Fruit fly (Drosophila melanogaster) whole organism, embryonic: ENCODE measurements around the gene Dad1.

Experiments used
- B-H2 ChIP-seq: fragments of 200-800 bp; sonication (Bioruptor generic); optimal IDR thresholded peaks from 2 replicates; lab custom pipeline; 2018; ENCODE audit warnings: missing biosample characterization, mild to moderate bottlenecking, missing genetic modification characterization
- Bdp1 ChIP-seq: fragments of 200-800 bp; sonication (Bioruptor generic); optimal IDR thresholded peaks from 3 replicates; lab custom pipeline; 2016; ENCODE audit warnings: missing biosample characterization, missing genetic modification characterization
- Bgb ChIP-seq: fragments of 200-800 bp; sonication (Bioruptor generic); IDR thresholded peaks from 2 replicates; pipeline ENCODE4 v1.3.6; 2022; ENCODE audit warnings: missing biosample characterization, missing genetic modification characterization; ENCODE audit not compliant: partially characterized antibody
- C15 ChIP-seq: fragments of 200-800 bp; sonication (Bioruptor generic); IDR thresholded peaks from 3 replicates; pipeline ENCODE4 v1.3.6; 2022; ENCODE audit warnings: missing biosample characterization, missing genetic modification characterization
- CG10565 ChIP-seq: fragments of 200-800 bp; sonication (Bioruptor generic); optimal IDR thresholded peaks from 3 replicates; lab custom pipeline; 2016; ENCODE audit warnings: missing biosample characterization, mild to moderate bottlenecking, missing genetic modification characterization
- CG12659 ChIP-seq: fragments of 200-800 bp; sonication (Bioruptor generic); optimal IDR thresholded peaks from 3 replicates; lab custom pipeline; 2017; ENCODE audit warnings: mild to moderate bottlenecking, missing biosample characterization, missing genetic modification reagents, missing genetic modification characterization
- CG12744 ChIP-seq: fragments of 200-800 bp; sonication (Bioruptor generic); optimal IDR thresholded peaks from 2 replicates; lab custom pipeline; 2016; ENCODE audit warnings: missing biosample characterization, missing genetic modification characterization
- CG15269 ChIP-seq: fragments of 200-800 bp; sonication (Bioruptor generic); optimal IDR thresholded peaks from 2 replicates; lab custom pipeline; 2018; ENCODE audit warnings: missing biosample characterization, mild to moderate bottlenecking, missing genetic modification characterization, moderate library complexity
- CG15479 ChIP-seq: fragments of 200-800 bp; sonication (Bioruptor generic); optimal IDR thresholded peaks from 3 replicates; lab custom pipeline; 2019; ENCODE audit warnings: missing biosample characterization, mild to moderate bottlenecking, missing genetic modification characterization, moderate library complexity
- CG1647 ChIP-seq: fragments of 200-800 bp; sonication (Bioruptor generic); optimal IDR thresholded peaks from 3 replicates; lab custom pipeline; 2016; ENCODE audit warnings: missing biosample characterization, missing genetic modification characterization
- CG18764 ChIP-seq: fragments of 200-800 bp; sonication (Bioruptor generic); optimal IDR thresholded peaks from 3 replicates; lab custom pipeline; 2016; ENCODE audit warnings: missing biosample characterization, missing genetic modification characterization
- CG2678 ChIP-seq: fragments of 200-800 bp; sonication (Bioruptor generic); optimal IDR thresholded peaks from 3 replicates; lab custom pipeline; 2019; ENCODE audit warnings: missing biosample characterization, mild to moderate bottlenecking, missing genetic modification characterization, moderate library complexity
- CG2875 ChIP-seq: fragments of 200-800 bp; sonication (Bioruptor generic); optimal IDR thresholded peaks from 2 replicates; lab custom pipeline; 2017; ENCODE audit warnings: missing biosample characterization, mild to moderate bottlenecking, missing genetic modification characterization, missing genetic modification reagents
- CG31365 ChIP-seq: fragments of 200-800 bp; sonication (Bioruptor generic); optimal IDR thresholded peaks from 2 replicates; lab custom pipeline; 2018; ENCODE audit warnings: missing biosample characterization, mild to moderate bottlenecking, missing genetic modification characterization
- CG4707 ChIP-seq: fragments of 200-800 bp; sonication (Bioruptor generic); optimal IDR thresholded peaks from 2 replicates; lab custom pipeline; 2018; ENCODE audit warnings: missing biosample characterization, mild to moderate bottlenecking, missing genetic modification characterization, moderate library complexity
- CG5953 ChIP-seq: fragments of 200-800 bp; sonication (Bioruptor generic); IDR thresholded peaks from 2 replicates; pipeline ENCODE4 v1.3.6; 2022; ENCODE audit warnings: missing biosample characterization, missing genetic modification characterization
- CG6175 ChIP-seq: fragments of 200-800 bp; sonication (Bioruptor generic); IDR thresholded peaks from 3 replicates; pipeline ENCODE4 v1.3.6; 2022; ENCODE audit warnings: missing biosample characterization, missing genetic modification characterization
- CG6689 ChIP-seq: fragments of 200-800 bp; sonication (Bioruptor generic); IDR thresholded peaks from 2 replicates; pipeline ENCODE4 v1.3.6; 2022; ENCODE audit warnings: missing biosample characterization, missing genetic modification characterization
- CG6765 ChIP-seq: fragments of 200-800 bp; sonication (Bioruptor generic); optimal IDR thresholded peaks from 3 replicates; lab custom pipeline; 2017; ENCODE audit warnings: missing biosample characterization, mild to moderate bottlenecking, missing genetic modification characterization
- CG6813 ChIP-seq: fragments of 200-800 bp; sonication (Bioruptor generic); optimal IDR thresholded peaks from 2 replicates; lab custom pipeline; 2017; ENCODE audit warnings: missing biosample characterization, missing genetic modification characterization, mild to moderate bottlenecking, moderate library complexity, missing genetic modification reagents
- CG7271 ChIP-seq: fragments of 200-800 bp; sonication (Bioruptor generic); optimal IDR thresholded peaks from 2 replicates; lab custom pipeline; 2018; ENCODE audit warnings: missing biosample characterization, mild to moderate bottlenecking, missing genetic modification characterization, moderate library complexity
- CG7839 ChIP-seq: fragments of 200-800 bp; sonication (Bioruptor generic); optimal IDR thresholded peaks from 3 replicates; lab custom pipeline; 2018; ENCODE audit warnings: missing biosample characterization, mild to moderate bottlenecking, missing genetic modification characterization, moderate library complexity
- CG8359 ChIP-seq: fragments of 200-800 bp; sonication (Bioruptor generic); optimal IDR thresholded peaks from 2 replicates; lab custom pipeline; 2017; ENCODE audit warnings: missing biosample characterization, mild to moderate bottlenecking, missing genetic modification characterization, borderline replicate concordance
- CG9727 ChIP-seq: fragments of 200-800 bp; sonication (Bioruptor generic); optimal IDR thresholded peaks from 3 replicates; lab custom pipeline; 2017; ENCODE audit warnings: missing biosample characterization, mild to moderate bottlenecking, missing genetic modification characterization
- D19A ChIP-seq: fragments of 200-800 bp; optimal IDR thresholded peaks from 3 replicates; lab custom pipeline; 2019; ENCODE audit warnings: missing biosample characterization, mild to moderate bottlenecking, missing genetic modification characterization, moderate library complexity
- Ets97D ChIP-seq: fragments of 200-800 bp; sonication (Bioruptor generic); optimal IDR thresholded peaks from 3 replicates; lab custom pipeline; 2016; ENCODE audit warnings: missing biosample characterization, missing genetic modification characterization
- HLH54F ChIP-seq: fragments of 200-800 bp; sonication (Bioruptor generic); optimal IDR thresholded peaks from 3 replicates; lab custom pipeline; 2016; ENCODE audit warnings: missing biosample characterization, missing genetic modification characterization
- Rx ChIP-seq: fragments of 200-800 bp; sonication (Bioruptor generic); IDR thresholded peaks from 2 replicates; pipeline ENCODE4 v1.3.6; 2022; ENCODE audit warnings: missing biosample characterization, missing genetic modification characterization
- Sry-β ChIP-seq: fragments of 200-800 bp; sonication (Bioruptor generic); optimal IDR thresholded peaks from 2 replicates; lab custom pipeline; 2018; ENCODE audit warnings: missing biosample characterization, mild to moderate bottlenecking, missing genetic modification characterization, moderate library complexity
- ase ChIP-seq: fragments of 200-800 bp; sonication (Bioruptor generic); IDR thresholded peaks from 3 replicates; pipeline ENCODE4 v1.3.6; 2022; ENCODE audit warnings: missing biosample characterization, missing genetic modification characterization
- exex ChIP-seq: fragments of 200-800 bp; sonication (Bioruptor generic); optimal IDR thresholded peaks from 4 replicates; lab custom pipeline; 2018; ENCODE audit warnings: missing biosample characterization, mild to moderate bottlenecking, missing genetic modification characterization, moderate library complexity
- fu2 ChIP-seq: fragments of 200-800 bp; sonication (Bioruptor generic); optimal IDR thresholded peaks from 2 replicates; lab custom pipeline; 2016; ENCODE audit warnings: missing biosample characterization, missing genetic modification characterization
- h ChIP-seq: fragments of >200 bp; optimal IDR thresholded peaks from 2 replicates; lab custom pipeline; 2017
- kah ChIP-seq: fragments of 200-800 bp; sonication (Bioruptor generic); optimal IDR thresholded peaks from 2 replicates; lab custom pipeline; 2018; ENCODE audit warnings: missing biosample characterization, mild to moderate bottlenecking, missing genetic modification characterization
- kni ChIP-seq: fragments of 200-800 bp; sonication (Bioruptor generic); optimal IDR thresholded peaks from 3 replicates; lab custom pipeline; 2017; ENCODE audit warnings: mild to moderate bottlenecking, missing biosample characterization, missing genetic modification reagents, missing genetic modification characterization
- lbe ChIP-seq: fragments of 200-800 bp; sonication (Bioruptor generic); optimal IDR thresholded peaks from 2 replicates; lab custom pipeline; 2016; ENCODE audit warnings: missing biosample characterization, mild to moderate bottlenecking, missing genetic modification characterization
- lov ChIP-seq, 2 experiments: fragments of 200-800 bp in 1 of 2; fragments of >200 bp in 1 of 2; sonication (Bioruptor generic) in 1 of 2; IDR thresholded peaks in 1 of 2; optimal IDR thresholded peaks in 1 of 2; 2 replicates in 1 of 2; 3 replicates in 1 of 2; pipeline versions ENCODE4 v1.3.6 to Lab custom; 2017 to 2022; ENCODE audit warnings: missing biosample characterization in 1 of 2, missing genetic modification characterization in 1 of 2
- mirr ChIP-seq: fragments of 200-800 bp; sonication (Bioruptor generic); optimal IDR thresholded peaks from 3 replicates; lab custom pipeline; 2018; ENCODE audit warnings: missing biosample characterization, mild to moderate bottlenecking, missing genetic modification characterization
- oc ChIP-seq: fragments of 200-800 bp; sonication (Bioruptor generic); optimal IDR thresholded peaks from 2 replicates; lab custom pipeline; 2018; ENCODE audit warnings: missing biosample characterization, mild to moderate bottlenecking, missing genetic modification characterization, moderate library complexity
- org-1 ChIP-seq: fragments of 200-800 bp; sonication (Bioruptor generic); optimal IDR thresholded peaks from 2 replicates; lab custom pipeline; 2017; ENCODE audit warnings: missing biosample characterization, missing genetic modification characterization
- otp ChIP-seq: fragments of 200-800 bp; sonication (Bioruptor generic); IDR thresholded peaks from 3 replicates; pipeline ENCODE4, ENCODE4 v1.3.6; 2022; ENCODE audit warnings: missing biosample characterization, missing genetic modification characterization
- p53 ChIP-seq: fragments of 200-800 bp; sonication (Bioruptor generic); optimal IDR thresholded peaks from 2 replicates; lab custom pipeline; 2016; ENCODE audit warnings: missing biosample characterization, missing genetic modification characterization
- row ChIP-seq: fragments of 200-800 bp; sonication (Bioruptor generic); IDR thresholded peaks from 3 replicates; pipeline ENCODE4 v1.3.6; 2022; ENCODE audit warnings: missing biosample characterization, missing genetic modification characterization
- salm ChIP-seq: fragments of 200-800 bp; sonication (Bioruptor generic); optimal IDR thresholded peaks from 2 replicates; lab custom pipeline; 2018; ENCODE audit warnings: missing biosample characterization, mild to moderate bottlenecking, missing genetic modification characterization
- sens ChIP-seq: fragments of 200-800 bp; sonication (Bioruptor generic); peaks from one replicate; lab custom pipeline; 2016; ENCODE audit warnings: missing biosample characterization, missing genetic modification characterization
- sqz ChIP-seq: fragments of 200-800 bp; sonication (Bioruptor generic); optimal IDR thresholded peaks from 3 replicates; lab custom pipeline; 2018; ENCODE audit warnings: missing biosample characterization, mild to moderate bottlenecking, missing genetic modification characterization
- yki ChIP-seq: fragments of >200 bp; optimal IDR thresholded peaks from 3 replicates; lab custom pipeline; 2018
- zen2 ChIP-seq: fragments of 200-800 bp; sonication (Bioruptor generic); IDR thresholded peaks from 3 replicates; pipeline ENCODE4 v1.3.6; 2022; ENCODE audit warnings: missing biosample characterization, missing genetic modification characterization; ENCODE audit not compliant: partially characterized antibody

Gene Dad1

DNA sequence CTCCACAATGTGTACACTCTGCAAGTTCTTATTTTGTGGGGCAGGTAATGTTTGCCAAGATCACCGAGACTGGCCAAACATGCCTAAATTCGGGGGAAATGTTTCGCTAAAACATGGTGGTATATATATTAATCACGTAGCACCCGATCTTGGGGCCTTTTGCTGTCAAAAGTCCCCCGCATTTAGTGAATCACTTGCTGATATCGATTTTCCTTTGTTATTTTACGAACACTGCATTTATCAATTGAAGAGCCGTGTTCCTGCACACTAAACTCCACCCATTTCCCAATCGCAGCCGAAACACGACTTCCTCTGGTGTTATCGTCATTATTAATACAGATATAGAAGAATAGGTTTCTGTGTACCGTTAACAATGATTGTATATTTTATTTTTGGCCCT, 37.8 kb upstream of the Dad1 start:
- TF ChIP-seq kni (GFP tag; lab: Kevin White, UChicago) = peak; percentile 58
- no peak for TF ChIP-seq CG12659 (GFP tag; lab: Kevin White, UChicago)
- TF ChIP-seq sens (GFP tag; lab: Kevin White, UChicago) = peak; percentile 44

DNA sequence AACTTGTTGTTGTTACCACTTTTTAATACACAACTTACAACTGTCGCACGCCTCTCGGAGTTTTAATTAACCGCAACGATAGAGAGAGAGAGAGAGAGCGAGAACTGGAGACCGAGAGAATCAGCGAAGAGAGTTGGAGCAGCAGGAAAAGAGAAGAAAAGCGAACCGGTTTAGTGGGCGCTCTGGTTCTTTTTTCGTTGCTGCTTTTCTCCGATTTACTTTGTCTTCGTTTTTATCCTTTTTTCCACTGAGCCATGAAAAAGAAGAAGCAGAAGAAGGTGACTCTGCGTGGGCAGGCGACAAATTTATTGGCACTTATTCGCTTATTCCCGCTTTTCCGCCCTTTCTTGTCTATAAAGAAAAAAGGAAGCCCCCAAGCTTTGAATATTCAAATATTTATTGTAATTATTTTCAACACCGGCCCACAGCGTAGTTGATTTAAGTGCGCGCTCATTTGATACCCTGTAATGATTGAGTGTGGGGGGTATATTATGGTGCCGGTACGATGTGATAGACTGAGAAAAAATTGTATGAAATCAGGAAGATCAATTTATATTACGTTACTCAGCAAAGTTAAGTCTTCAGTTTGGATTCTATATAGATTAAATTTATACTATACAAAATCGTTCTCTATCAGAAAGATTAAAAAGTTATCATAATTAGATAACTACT, 36.5 kb upstream of the Dad1 start:
- no peak for TF ChIP-seq mirr
- TF ChIP-seq lbe (GFP tag; lab: Kevin White, UChicago) = no peak
- TF ChIP-seq p53 = no peak
- TF ChIP-seq CG4707 (GFP tag; lab: Kevin White, UChicago) = no peak
- no peak for TF ChIP-seq exex (tag; lab: Kevin White, UChicago)
- no peak for TF ChIP-seq h (lab: Kevin White, UChicago)
- TF ChIP-seq CG12744 = no peak
- no peak for TF ChIP-seq CG10565 (GFP tag; lab: Kevin White, UChicago)
- no peak for TF ChIP-seq zen2
- TF ChIP-seq CG15269 (tag; lab: Kevin White, UChicago) = peak; percentile 8
- TF ChIP-seq CG1647 (GFP tag; lab: Kevin White, UChicago) = no peak
- TF ChIP-seq Ets97D (GFP tag; lab: Kevin White, UChicago) = no peak
- TF ChIP-seq CG15479 (GFP tag; lab: Kevin White, UChicago) = no peak
- TF ChIP-seq CG8359 (GFP tag; lab: Kevin White, UChicago) = no peak
- no peak for TF ChIP-seq salm
- TF ChIP-seq Bgb (GFP tag; lab: Robert Waterston, UW) = no peak
- no peak for TF ChIP-seq oc (tag; lab: Kevin White, UChicago)
- no peak for TF ChIP-seq CG2678
- TF ChIP-seq C15 = no peak
- TF ChIP-seq CG9727 = no peak
- peak; percentile 42; the same call in 2 of the 3 replicates for TF ChIP-seq row (GFP tag; lab: Robert Waterston, UW)
- TF ChIP-seq B-H2 (GFP tag; lab: Kevin White, UChicago) = no peak
- TF ChIP-seq Sry-β (GFP tag; lab: Kevin White, UChicago) = no peak
- TF ChIP-seq fu2 (GFP tag; lab: Kevin White, UChicago) = no peak
- TF ChIP-seq CG7839 (tag; lab: Kevin White, UChicago) = peak; percentile 7
- TF ChIP-seq sens (GFP tag; lab: Kevin White, UChicago) = peak; percentile 77
- no peak for TF ChIP-seq CG2875
- TF ChIP-seq Bdp1 = no peak
- TF ChIP-seq CG7271 (tag; lab: Kevin White, UChicago) = no peak
- no peak for TF ChIP-seq CG6689
- no peak for TF ChIP-seq D19A (tag; lab: Kevin White, UChicago)
- no peak for TF ChIP-seq HLH54F (GFP tag; lab: Kevin White, UChicago)
- no peak for TF ChIP-seq org-1 (GFP tag; lab: Kevin White, UChicago)
- no peak for TF ChIP-seq CG6175 (GFP tag; lab: Robert Waterston, UW)
- peak; percentile 14 for TF ChIP-seq yki (lab: Kevin White, UChicago)
- no peak for TF ChIP-seq CG6813 (GFP tag; lab: Kevin White, UChicago)
- TF ChIP-seq CG31365 (tag; lab: Kevin White, UChicago) = no peak
- TF ChIP-seq sqz (GFP tag; lab: Kevin White, UChicago) = no peak
- no peak for TF ChIP-seq CG5953
- no peak for TF ChIP-seq CG18764
- no peak for TF ChIP-seq ase
- no peak for TF ChIP-seq Rx (GFP tag; lab: Robert Waterston, UW)
- TF ChIP-seq kah = no peak
- no peak for TF ChIP-seq otp (GFP tag; lab: Robert Waterston, UW)
- no peak for TF ChIP-seq lov (optimal IDR thresholded peaks at IDR 0.05; lab: Kevin White, UChicago)
- no peak for TF ChIP-seq lov (GFP tag; IDR thresholded peaks at IDR 0.05; lab: Robert Waterston, UW)
- TF ChIP-seq CG6765 (GFP tag; lab: Kevin White, UChicago) = no peak
